Worm (Caenorhabditis elegans) whole organism, midembryonic: ENCODE data around the gene fpn-1.2.

Source experiments
- flt-1 ChIP-seq: fragments of 200-800 bp; sonication (Bioruptor generic); IDR thresholded peaks from 2 replicates; pipeline ENCODE4 v1.3.6; 2022; ENCODE audit warnings: missing genetic modification characterization, missing compliant biosample characterization
- ref-1 ChIP-seq: fragments of 200-800 bp; sonication (Bioruptor generic); conservative IDR thresholded peaks from 2 replicates; pipeline ENCODE4 v1.3.6; 2022; ENCODE audit warnings: missing genetic modification reagents, missing genetic modification characterization, missing compliant biosample characterization
- tab-1 ChIP-seq: fragments of 200-800 bp; sonication (Bioruptor generic); IDR thresholded peaks from 2 replicates; pipeline ENCODE4 v1.3.6; 2022; ENCODE audit warnings: missing genetic modification characterization, missing compliant biosample characterization

ce11 chrV:1472569-1472968 lies 8.1 kb upstream of the fpn-1.2 start:
- TF ChIP-seq flt-1 (GFP tag; lab: Robert Waterston, UW) (no peak), tab-1 (no peak), ref-1 (GFP tag; lab: Robert Waterston, UW) (no peak)
